Worm (Caenorhabditis elegans) whole organism, L1 larva: Measurements from ENCODE around the gene dcaf-13.

Experiments used
- C04F5.9 ChIP-seq: sonication (generic microtip); optimal IDR thresholded peaks from 2 replicates; lab custom pipeline; 2016; ENCODE audit warnings: missing genetic modification characterization, missing compliant biosample characterization
- C34B4.2 ChIP-seq: sonication (generic microtip); optimal IDR thresholded peaks from 2 replicates; lab custom pipeline; 2017; ENCODE audit warnings: mild to moderate bottlenecking, missing genetic modification characterization, missing compliant biosample characterization
- aha-1 ChIP-seq: fragments of 150-350 bp; optimal IDR thresholded peaks from 2 replicates; lab custom pipeline; 2014; ENCODE audit warnings: missing biosample characterization, missing genetic modification characterization
- ama-1 ChIP-seq: fragments of 150-350 bp; optimal IDR thresholded peaks from 2 replicates; lab custom pipeline; 2014
- ceh-63 ChIP-seq: fragments of 200-800 bp; sonication (Bioruptor generic); optimal IDR thresholded peaks from 2 replicates; lab custom pipeline; 2018; ENCODE audit warnings: mild to moderate bottlenecking, missing genetic modification characterization, missing compliant biosample characterization
- ceh-8 ChIP-seq: fragments of 200-800 bp; sonication (Bioruptor generic); optimal IDR thresholded peaks from 2 replicates; lab custom pipeline; 2018; ENCODE audit warnings: mild to moderate bottlenecking, missing genetic modification characterization, moderate library complexity, missing compliant biosample characterization
- ceh-82 ChIP-seq, 3 experiments: fragments of 150-350 bp in 1 of 3; sonication (generic microtip) in 2 of 3; optimal IDR thresholded peaks; 2 replicates each; lab custom pipeline; 2014 to 2017; ENCODE audit warnings: missing biosample characterization in 3 of 3, missing genetic modification characterization in 3 of 3
- ceh-90 ChIP-seq: sonication (generic microtip); optimal IDR thresholded peaks from 2 replicates; lab custom pipeline; 2016; ENCODE audit warnings: missing genetic modification characterization, missing compliant biosample characterization
- dpl-1 ChIP-seq, 3 experiments: fragments of 150-350 bp in 2 of 3; sonication (generic microtip) in 1 of 3; optimal IDR thresholded peaks; 2 replicates each; lab custom pipeline; 2014 to 2017; ENCODE audit warnings: missing biosample characterization in 3 of 3, missing genetic modification characterization in 3 of 3, missing genetic modification reagents in 3 of 3
- dsc-1 ChIP-seq: sonication (generic microtip); optimal IDR thresholded peaks from 2 replicates; lab custom pipeline; 2016; ENCODE audit warnings: mild to moderate bottlenecking, missing genetic modification characterization, missing compliant biosample characterization
- efl-3 ChIP-seq: fragments of 200-800 bp; sonication (Bioruptor generic); optimal IDR thresholded peaks from 2 replicates; lab custom pipeline; 2018; ENCODE audit warnings: mild to moderate bottlenecking, missing genetic modification characterization, missing compliant biosample characterization
- egl-13 ChIP-seq: sonication (generic microtip); optimal IDR thresholded peaks from 2 replicates; lab custom pipeline; 2016; ENCODE audit warnings: missing genotype, missing genetic modification reagents, missing genetic modification characterization, missing compliant biosample characterization
- elt-2 ChIP-seq: sonication (generic microtip); optimal IDR thresholded peaks from 2 replicates; lab custom pipeline; 2016; ENCODE audit warnings: missing genetic modification characterization, mild to moderate bottlenecking, inconsistent platforms, missing compliant biosample characterization, missing genetic modification reagents
- ets-5 ChIP-seq: fragments of 200-800 bp; sonication (Bioruptor generic); IDR thresholded peaks from 2 replicates; pipeline ENCODE4 v1.3.6; 2022; ENCODE audit warnings: missing genetic modification characterization, missing compliant biosample characterization
- fkh-4 ChIP-seq: sonication (generic microtip); optimal IDR thresholded peaks from 2 replicates; lab custom pipeline; 2016; ENCODE audit warnings: missing compliant biosample characterization, missing genetic modification characterization, borderline replicate concordance
- fkh-8 ChIP-seq: sonication (generic microtip); optimal IDR thresholded peaks from 2 replicates; lab custom pipeline; 2016; ENCODE audit warnings: mild to moderate bottlenecking, missing genetic modification characterization, missing compliant biosample characterization
- fos-1 ChIP-seq: fragments of 150-350 bp; optimal IDR thresholded peaks from 2 replicates; lab custom pipeline; 2014; ENCODE audit warnings: missing biosample characterization, missing genetic modification characterization
- grh-1 ChIP-seq: fragments of 200-800 bp; sonication (Bioruptor generic); IDR thresholded peaks from 2 replicates; pipeline ENCODE4 v1.3.6; 2022; ENCODE audit warnings: missing genetic modification reagents, missing genetic modification characterization, missing compliant biosample characterization
- hlh-4 ChIP-seq: sonication (generic microtip); optimal IDR thresholded peaks from 2 replicates; lab custom pipeline; 2016; ENCODE audit warnings: mild to moderate bottlenecking, missing genetic modification characterization, missing compliant biosample characterization
- hpl-2 ChIP-seq: fragments of 150-350 bp; optimal IDR thresholded peaks from 2 replicates; lab custom pipeline; 2014; ENCODE audit warnings: missing biosample characterization, missing genetic modification reagents, missing genetic modification characterization
- isw-1 ChIP-seq: fragments of 200-800 bp; sonication (Bioruptor generic); IDR thresholded peaks from 2 replicates; pipeline ENCODE4 v1.3.6; 2022; ENCODE audit warnings: missing genetic modification characterization, missing compliant biosample characterization
- lin-13 ChIP-seq: fragments of 150-350 bp; optimal IDR thresholded peaks from 2 replicates; lab custom pipeline; 2014; ENCODE audit warnings: missing biosample characterization, missing genetic modification reagents, missing genetic modification characterization
- lin-15B ChIP-seq: fragments of 150-350 bp; sonication (generic microtip); optimal IDR thresholded peaks from 3 replicates; lab custom pipeline; 2014; ENCODE audit warnings: missing biosample characterization, missing genetic modification characterization
- lin-35 ChIP-seq, 2 experiments: fragments of 150-350 bp; optimal IDR thresholded peaks; 2 replicates each; lab custom pipeline; 2014; ENCODE audit warnings: missing biosample characterization in 2 of 2, missing genetic modification characterization in 2 of 2, missing genetic modification reagents in 2 of 2
- lin-39 ChIP-seq: fragments of 150-350 bp; optimal IDR thresholded peaks from 2 replicates; lab custom pipeline; 2014; ENCODE audit warnings: missing biosample characterization, missing genetic modification reagents, missing genetic modification characterization
- mdl-1 ChIP-seq, 2 experiments: fragments of 150-350 bp; optimal IDR thresholded peaks; 2 replicates each; lab custom pipeline; 2014 to 2017; ENCODE audit warnings: missing biosample characterization in 2 of 2, missing genetic modification characterization in 2 of 2, inconsistent platforms in 1 of 2
- mef-2 ChIP-seq: fragments of 150-350 bp; optimal IDR thresholded peaks from 2 replicates; lab custom pipeline; 2014; ENCODE audit warnings: missing biosample characterization, missing genetic modification characterization
- mep-1 ChIP-seq: fragments of 150-350 bp; optimal IDR thresholded peaks from 2 replicates; lab custom pipeline; 2014; ENCODE audit warnings: missing biosample characterization, missing genetic modification characterization
- nhr-12 ChIP-seq: sonication (generic microtip); optimal IDR thresholded peaks from 2 replicates; lab custom pipeline; 2017; ENCODE audit warnings: missing biosample characterization, missing genetic modification characterization
- nhr-19 ChIP-seq: fragments of 200-800 bp; sonication (Bioruptor generic); conservative IDR thresholded peaks from 2 replicates; pipeline ENCODE4 v1.3.6; 2022; ENCODE audit warnings: missing genetic modification characterization, missing compliant biosample characterization
- nhr-47 ChIP-seq: sonication (generic microtip); optimal IDR thresholded peaks from 2 replicates; lab custom pipeline; 2016; ENCODE audit warnings: mild to moderate bottlenecking, missing genetic modification characterization, moderate library complexity, missing compliant biosample characterization
- nhr-77 ChIP-seq: fragments of 150-350 bp; optimal IDR thresholded peaks from 2 replicates; lab custom pipeline; 2014; ENCODE audit warnings: missing biosample characterization, missing genetic modification characterization
- nhr-84 ChIP-seq: sonication (generic microtip); optimal IDR thresholded peaks from 2 replicates; lab custom pipeline; 2017; ENCODE audit warnings: missing biosample characterization, missing genetic modification characterization
- nhr-85 ChIP-seq: sonication (generic microtip); peaks from one replicate; lab custom pipeline; 2016; ENCODE audit warnings: missing genetic modification characterization, inconsistent platforms, missing compliant biosample characterization
- pax-3 ChIP-seq: fragments of 200-800 bp; sonication (Bioruptor generic); optimal IDR thresholded peaks from 2 replicates; lab custom pipeline; 2018; ENCODE audit warnings: mild to moderate bottlenecking, missing genetic modification characterization, moderate library complexity, missing compliant biosample characterization
- pqm-1 ChIP-seq: sonication (generic microtip); optimal IDR thresholded peaks from 3 replicates; lab custom pipeline; 2017; ENCODE audit warnings: missing biosample characterization, missing genetic modification characterization
- rnt-1 ChIP-seq: sonication (generic microtip); optimal IDR thresholded peaks from 2 replicates; lab custom pipeline; 2016; ENCODE audit warnings: mild to moderate bottlenecking, missing genetic modification characterization, moderate library complexity, missing compliant biosample characterization
- skn-1 ChIP-seq: fragments of 150-350 bp; optimal IDR thresholded peaks from 2 replicates; lab custom pipeline; 2014; ENCODE audit warnings: missing biosample characterization, missing genetic modification characterization
- snpc-4 ChIP-seq: fragments of 150-350 bp; optimal IDR thresholded peaks from 2 replicates; lab custom pipeline; 2014; ENCODE audit warnings: missing biosample characterization, missing genetic modification characterization
- snu-23 ChIP-seq: sonication (generic microtip); optimal IDR thresholded peaks from 2 replicates; lab custom pipeline; 2016; ENCODE audit warnings: missing genetic modification characterization, missing compliant biosample characterization
- sox-4 ChIP-seq: sonication (generic microtip); optimal IDR thresholded peaks from 2 replicates; lab custom pipeline; 2016; ENCODE audit warnings: missing genetic modification characterization, missing compliant biosample characterization
- sptf-1 ChIP-seq: fragments of 150-350 bp; optimal IDR thresholded peaks from 2 replicates; lab custom pipeline; 2014; ENCODE audit warnings: missing biosample characterization, missing genetic modification characterization
- swsn-7 ChIP-seq: sonication (generic microtip); optimal IDR thresholded peaks from 2 replicates; lab custom pipeline; 2016; ENCODE audit warnings: missing genetic modification characterization, missing compliant biosample characterization
- tlp-1 ChIP-seq: fragments of 150-350 bp; optimal IDR thresholded peaks from 2 replicates; lab custom pipeline; 2014; ENCODE audit warnings: missing biosample characterization, missing genetic modification characterization
- unc-130 ChIP-seq: fragments of 150-350 bp; optimal IDR thresholded peaks from 2 replicates; lab custom pipeline; 2017; ENCODE audit warnings: missing biosample characterization, missing genetic modification characterization, inconsistent platforms
- unc-30 ChIP-seq: sonication (generic microtip); optimal IDR thresholded peaks from 2 replicates; lab custom pipeline; 2017; ENCODE audit warnings: missing biosample characterization, missing genetic modification characterization
- unc-62 ChIP-seq: fragments of 150-350 bp; optimal IDR thresholded peaks from 2 replicates; lab custom pipeline; 2014; ENCODE audit warnings: missing biosample characterization, missing genetic modification reagents, missing genetic modification characterization
- unc-98 ChIP-seq: fragments of 200-800 bp; sonication (Bioruptor generic); IDR thresholded peaks from 2 replicates; pipeline ENCODE4 v1.3.6; 2022; ENCODE audit warnings: missing genetic modification characterization, missing compliant biosample characterization
- vab-15 ChIP-seq: sonication (generic microtip); optimal IDR thresholded peaks from 2 replicates; lab custom pipeline; 2017; ENCODE audit warnings: missing genotype, mild to moderate bottlenecking, missing genetic modification characterization, missing compliant biosample characterization
- xbp-1 ChIP-seq: sonication (generic microtip); optimal IDR thresholded peaks from 2 replicates; lab custom pipeline; 2016; ENCODE audit warnings: missing genetic modification characterization, missing compliant biosample characterization
- zag-1 ChIP-seq: fragments of 150-350 bp; optimal IDR thresholded peaks from 2 replicates; lab custom pipeline; 2014; ENCODE audit warnings: missing biosample characterization, missing genetic modification characterization
- ztf-11 ChIP-seq, 2 experiments: sonication (generic microtip); optimal IDR thresholded peaks; 2 replicates each; lab custom pipeline; 2016 to 2017; ENCODE audit warnings: missing genetic modification characterization in 2 of 2, missing biosample characterization in 1 of 2, missing compliant biosample characterization in 1 of 2

Gene dcaf-13

ce11 chrII:4376295-4377172, 48.2 kb downstream of the dcaf-13 start, which contains the start of gene ntl-2:
Gene ntl-2 (minus strand): TSS chrII:4376465.
- TF ChIP-seq tlp-1 (tag; lab: Kevin White, UChicago) (no peak), fkh-8 (tag; lab: Kevin White, UChicago) (peak; percentile 99), fkh-4 (tag; lab: Kevin White, UChicago) (peak; percentile 23), sox-4 (tag; lab: Kevin White, UChicago) (peak; percentile 73), C04F5.9 (peak; percentile 74), ztf-11 (tag; optimal IDR thresholded peaks at IDR 0.05; lab: Kevin White, UChicago) (peak in 1 of 2 experiments; percentile 76), isw-1 (GFP tag; lab: Robert Waterston, UW) (peak; percentile 94), xbp-1 (tag; lab: Kevin White, UChicago) (peak; percentile 86), unc-30 (no peak), ceh-8 (GFP tag; lab: Kevin White, UChicago) (peak; percentile 99), efl-3 (GFP tag; lab: Kevin White, UChicago) (peak; percentile 71), lin-13 (peak; percentile 97), nhr-85 (tag; lab: Kevin White, UChicago) (peak; percentile 97), mdl-1 (tag; optimal IDR thresholded peaks at IDR 0.05; lab: Kevin White, UChicago) (peak; percentile 60 to 96), lin-35 (GFP tag; optimal IDR thresholded peaks at IDR 0.05; lab: Kevin White, UChicago) (peak; percentile 84 to 92), vab-15 (tag; lab: Kevin White, UChicago) (peak; percentile 95), pax-3 (tag; lab: Kevin White, UChicago) (peak; percentile 97), nhr-84 (no peak), mef-2 (tag; lab: Kevin White, UChicago) (peak; percentile 77), swsn-7 (tag; lab: Kevin White, UChicago) (peak; percentile 95), snpc-4 (tag; lab: Kevin White, UChicago) (peak; percentile 88), hlh-4 (tag; lab: Kevin White, UChicago) (no peak), ama-1 (lab: Kevin White, UChicago) (peak; percentile 16), elt-2 (tag; lab: Kevin White, UChicago) (peak; percentile 98), pqm-1 (tag; lab: Kevin White, UChicago) (peak; percentile 47), lin-39 (tag; lab: Kevin White, UChicago) (peak; percentile 77), nhr-47 (tag; lab: Kevin White, UChicago) (peak; percentile 97), ceh-82 (tag; optimal IDR thresholded peaks at IDR 0.05; lab: Kevin White, UChicago) (peak; percentile 89 to 97 (median 91)), dpl-1 (GFP tag; optimal IDR thresholded peaks at IDR 0.05; lab: Kevin White, UChicago) (peak; percentile 82 to 85 (median 82)), egl-13 (tag; lab: Kevin White, UChicago) (peak; percentile 87), ceh-90 (tag; lab: Kevin White, UChicago) (peak; percentile 33), zag-1 (tag; lab: Kevin White, UChicago) (no peak), rnt-1 (tag; lab: Kevin White, UChicago) (peak; percentile 96), grh-1 (GFP tag; lab: Robert Waterston, UW) (peak; percentile 91), dsc-1 (tag; lab: Kevin White, UChicago) (peak; percentile 88), ets-5 (no peak), nhr-77 (tag; lab: Kevin White, UChicago) (peak; percentile 97), unc-130 (tag; lab: Kevin White, UChicago) (peak; percentile 88), aha-1 (peak; percentile 70), fos-1 (tag; lab: Kevin White, UChicago) (peak; percentile 86), mep-1 (tag; lab: Kevin White, UChicago) (peak; percentile 96), unc-62 (GFP tag; lab: Kevin White, UChicago) (no peak), hpl-2 (GFP tag; lab: Kevin White, UChicago) (peak; percentile 56), lin-15B (tag; lab: Kevin White, UChicago) (peak; percentile 95), snu-23 (GFP tag; lab: Kevin White, UChicago) (peak; percentile 93), unc-98 (GFP tag; lab: Robert Waterston, UW) (peak; percentile 48; the same call in 1 of the 2 replicates), nhr-19 (GFP tag; lab: Robert Waterston, UW) (peak; percentile 95), C34B4.2 (peak; percentile 70), ceh-63 (peak; percentile 94), sptf-1 (tag; lab: Kevin White, UChicago) (no peak), skn-1 (tag; lab: Kevin White, UChicago) (peak; percentile 92), nhr-12 (peak; percentile 13)
